Worm (Caenorhabditis elegans) whole organism, L3 larva: ENCODE results near the gene glc-3.

ENCODE experiments used
- ama-1 ChIP-seq: fragments of 150-350 bp; optimal IDR thresholded peaks from 2 replicates; lab custom pipeline; 2018
- ceh-9 ChIP-seq: sonication (generic microtip); optimal IDR thresholded peaks from 2 replicates; lab custom pipeline; 2018; ENCODE audit warnings: missing biosample characterization, missing genetic modification characterization
- daf-12 ChIP-seq: fragments of 150-350 bp; optimal IDR thresholded peaks from 2 replicates; lab custom pipeline; 2014; ENCODE audit warnings: missing biosample characterization, missing genetic modification reagents, missing genetic modification characterization
- egl-27 ChIP-seq: sonication (generic microtip); optimal IDR thresholded peaks from 4 replicates; lab custom pipeline; 2017; ENCODE audit warnings: missing biosample characterization, missing genetic modification reagents, missing genetic modification characterization
- elt-2 ChIP-seq: sonication (generic microtip); optimal IDR thresholded peaks from 2 replicates; lab custom pipeline; 2016; ENCODE audit warnings: missing genetic modification reagents, mild to moderate bottlenecking, missing genetic modification characterization, missing compliant biosample characterization
- fkh-2 ChIP-seq: fragments of 150-350 bp; optimal IDR thresholded peaks from 2 replicates; lab custom pipeline; 2014; ENCODE audit warnings: missing biosample characterization, missing genetic modification reagents, missing genetic modification characterization
- mdl-1 ChIP-seq: fragments of 150-350 bp; optimal IDR thresholded peaks from 2 replicates; lab custom pipeline; 2014; ENCODE audit warnings: missing biosample characterization, missing genetic modification characterization
- pha-4 ChIP-seq: fragments of 150-350 bp; optimal IDR thresholded peaks from 2 replicates; lab custom pipeline; 2014; ENCODE audit warnings: missing biosample characterization, missing genetic modification reagents, missing genetic modification characterization
- pqm-1 ChIP-seq: fragments of 150-350 bp; optimal IDR thresholded peaks from 2 replicates; lab custom pipeline; 2017; ENCODE audit warnings: missing biosample characterization, missing genetic modification characterization, inconsistent platforms
- unc-62 ChIP-seq: fragments of 150-350 bp; sonication (generic microtip); optimal IDR thresholded peaks from 4 replicates; lab custom pipeline; 2014; ENCODE audit warnings: missing biosample characterization, missing genetic modification reagents, missing genetic modification characterization
- ztf-11 ChIP-seq: fragments of 150-350 bp; optimal IDR thresholded peaks from 2 replicates; lab custom pipeline; 2014; ENCODE audit warnings: missing biosample characterization, missing genetic modification characterization

DNA sequence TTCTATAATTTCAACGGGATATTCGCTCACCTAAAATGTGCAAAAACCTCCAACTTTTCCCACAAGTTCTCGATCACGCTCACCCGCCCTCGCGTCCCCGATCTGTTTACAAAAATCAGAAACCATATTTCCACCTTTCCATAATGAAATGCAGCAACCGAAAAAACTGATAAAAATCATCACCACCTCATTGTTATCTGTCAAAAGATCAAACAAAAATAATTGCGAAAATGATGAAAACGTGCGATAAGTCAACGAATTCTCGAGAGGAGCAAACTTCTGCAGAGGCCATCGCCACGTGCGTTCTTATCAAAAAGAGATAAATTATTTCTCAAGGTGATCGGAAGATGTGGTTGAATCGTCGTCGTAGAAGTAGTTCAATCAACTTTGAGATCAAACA lies 28.5 kb downstream of the glc-3 start:
- TF ChIP-seq ceh-9 (tag; lab: Kevin White, UChicago), result no peak
- TF ChIP-seq elt-2 (tag; lab: Kevin White, UChicago), result peak; percentile 95
- no peak for TF ChIP-seq unc-62
- no peak for TF ChIP-seq daf-12 (tag; lab: Kevin White, UChicago)
- TF ChIP-seq egl-27 (tag; lab: Kevin White, UChicago), result no peak
- peak; percentile 87 for TF ChIP-seq mdl-1 (tag; lab: Kevin White, UChicago)
- TF ChIP-seq pqm-1 (tag; lab: Kevin White, UChicago), result peak; percentile 73
- no peak for TF ChIP-seq fkh-2
- TF ChIP-seq ama-1 (lab: Kevin White, UChicago), result no peak
- TF ChIP-seq pha-4 (tag; lab: Kevin White, UChicago), result no peak
- TF ChIP-seq ztf-11 (tag; lab: Kevin White, UChicago), result no peak
